Fruit fly (Drosophila melanogaster): ENCODE results near the gene CG31792.

dm6 chr2L:19002959-19003371 lies 5.7 kb downstream of the CG31792 start, which contains the start of gene CG31793:
- TF ChIP-seq CG8478 (optimal IDR thresholded peaks at IDR 0.05) (no peak), CTCF (optimal IDR thresholded peaks at IDR 0.05) (no peak)
